Worm (Caenorhabditis elegans) whole organism, young adult: ENCODE measurements around the gene nhr-258.

Experiments
- ceh-58 ChIP-seq: fragments of 200-800 bp; sonication (Bioruptor generic); IDR thresholded peaks from 2 replicates; pipeline ENCODE4 v1.3.6; 2022; ENCODE audit warnings: missing genetic modification characterization, missing compliant biosample characterization
- ceh-91 ChIP-seq: fragments of 200-800 bp; sonication (Bioruptor generic); IDR thresholded peaks from 2 replicates; pipeline ENCODE4 v1.3.6; 2022; ENCODE audit warnings: missing genetic modification reagents, missing genetic modification characterization, missing compliant biosample characterization
- him-1 ChIP-seq: sonication (generic microtip); optimal IDR thresholded peaks from 2 replicates; lab custom pipeline; 2016; ENCODE audit warnings: missing genotype, missing genetic modification reagents, missing genetic modification characterization, missing compliant biosample characterization
- lin-40 ChIP-seq: sonication (generic microtip); optimal IDR thresholded peaks from 2 replicates; lab custom pipeline; 2016; ENCODE audit warnings: missing genetic modification characterization, mild to moderate bottlenecking, missing compliant biosample characterization, missing genotype, missing genetic modification reagents
- mel-28 ChIP-seq: sonication (generic microtip); optimal IDR thresholded peaks from 2 replicates; lab custom pipeline; 2016; ENCODE audit warnings: borderline replicate concordance, mild to moderate bottlenecking, missing genetic modification characterization, missing compliant biosample characterization
- nfyb-1 ChIP-seq: fragments of 200-800 bp; sonication (Bioruptor generic); IDR thresholded peaks from 2 replicates; pipeline ENCODE4 v1.3.6; 2022; ENCODE audit warnings: missing genetic modification reagents, missing genetic modification characterization, missing compliant biosample characterization
- nhr-90 ChIP-seq: sonication (generic microtip); optimal IDR thresholded peaks from 2 replicates; lab custom pipeline; 2016; ENCODE audit warnings: missing genotype, mild to moderate bottlenecking, missing genetic modification characterization, missing compliant biosample characterization
- snpc-4 ChIP-seq, 5 experiments: fragments of 150-350 bp in 1 of 5; sonication (generic microtip) in 4 of 5; optimal IDR thresholded peaks; 2 replicates each; lab custom pipeline; 2014 to 2018; ENCODE audit warnings: missing genetic modification characterization in 5 of 5, missing biosample characterization in 3 of 5, antibody characterized with exemption in 2 of 5, mild to moderate bottlenecking in 2 of 5, missing compliant biosample characterization in 2 of 5, missing genotype in 2 of 5, moderate library complexity in 2 of 5, missing genetic modification reagents in 1 of 5
- ztf-3 ChIP-seq: fragments of 200-800 bp; sonication (Bioruptor generic); optimal IDR thresholded peaks from 2 replicates; lab custom pipeline; 2018; ENCODE audit warnings: mild to moderate bottlenecking, missing genetic modification characterization, missing compliant biosample characterization

DNA sequence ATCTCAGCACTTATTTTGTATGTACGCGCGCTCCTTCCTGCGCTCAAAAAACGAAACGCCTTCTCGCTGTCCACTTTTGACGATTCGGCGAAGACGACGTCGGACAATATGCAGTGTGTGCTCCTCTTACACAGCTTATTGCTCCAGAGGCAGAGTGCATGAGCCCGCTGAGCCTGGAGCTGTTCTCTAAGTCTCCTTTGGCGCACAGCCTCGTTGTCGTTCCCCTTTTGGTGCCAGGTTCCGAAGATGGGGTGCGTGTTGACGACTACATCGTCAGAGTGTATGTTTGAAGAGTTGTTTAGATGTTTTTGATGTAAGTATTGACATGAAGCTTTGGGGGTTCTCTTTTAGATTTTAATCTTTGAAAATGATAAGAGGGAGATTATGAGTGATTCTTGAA is 25.6 kb downstream of the nhr-258 start:
- no peak for TF ChIP-seq mel-28 (tag; lab: Kevin White, UChicago)
- no peak for TF ChIP-seq him-1 (tag; lab: Kevin White, UChicago)
- TF ChIP-seq nhr-90: no peak
- TF ChIP-seq ztf-3 (GFP tag; lab: Kevin White, UChicago): no peak
- TF ChIP-seq lin-40 (tag; lab: Kevin White, UChicago): no peak
- no peak for TF ChIP-seq snpc-4 (GFP tag; optimal IDR thresholded peaks at IDR 0.05; lab: Kevin White, UChicago)
- no peak for TF ChIP-seq snpc-4 (tag; optimal IDR thresholded peaks at IDR 0.05; lab: Kevin White, UChicago)
- no peak for TF ChIP-seq ceh-91
- no peak for TF ChIP-seq nfyb-1 (GFP tag; lab: Robert Waterston, UW)
- TF ChIP-seq ceh-58 (GFP tag; lab: Robert Waterston, UW): no peak
